Fruit fly (Drosophila melanogaster): Measurements from ENCODE around the gene Adhr.

Adhr gene

DNA sequence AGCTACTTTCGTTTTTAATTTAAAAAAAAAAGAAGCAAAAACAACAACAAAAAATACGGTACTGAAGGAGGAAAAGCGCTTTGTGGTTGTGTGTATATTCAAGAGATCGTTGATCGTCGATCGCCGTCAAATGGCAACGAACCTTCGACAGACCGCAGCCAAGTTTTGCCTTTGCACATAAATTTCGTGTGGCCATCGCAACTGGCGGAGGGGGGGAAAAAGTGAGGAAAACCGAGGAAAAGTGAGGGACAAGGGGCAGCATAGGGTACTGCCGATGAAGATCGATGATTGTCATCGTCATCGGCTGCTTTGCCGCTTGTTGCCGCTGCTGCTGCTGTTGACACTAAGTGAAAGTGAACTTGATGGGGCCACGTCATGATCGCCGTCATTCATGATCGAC, 39.6 kb downstream of the Adhr start:
- TF ChIP-seq CG4617 (GFP tag; optimal IDR thresholded peaks at IDR 0.05; ENCODE audit: borderline replicate concordance) (no peak), H15 (GFP tag; IDR thresholded peaks at IDR 0.05) (0 out of 3 replicates have a peak, but pooled peaks have one; percentile 6), CG9215 (GFP tag; IDR thresholded peaks at IDR 0.05) (no peak), Bteb2 (GFP tag; optimal IDR thresholded peaks at IDR 0.05) (no peak), CG9727 (GFP tag; optimal IDR thresholded peaks at IDR 0.05) (no peak), Xrp1 (GFP tag; IDR thresholded peaks at IDR 0.05) (no peak), ftz-f1 (GFP tag; optimal IDR thresholded peaks at IDR 0.05) (no peak), CG12236 (GFP tag; optimal IDR thresholded peaks at IDR 0.05) (no peak), unpg (GFP tag; optimal IDR thresholded peaks at IDR 0.05) (no peak), Six4 (GFP tag; optimal IDR thresholded peaks at IDR 0.05) (no peak), NK7.1 (GFP tag; optimal IDR thresholded peaks at IDR 0.05) (no peak), pb (GFP tag; optimal IDR thresholded peaks at IDR 0.05) (no peak), CG8089 (GFP tag; optimal IDR thresholded peaks at IDR 0.05) (no peak), ham (GFP tag; IDR thresholded peaks at IDR 0.05) (no peak), onecut (GFP tag; IDR thresholded peaks at IDR 0.05) (no peak), sd (tag; optimal IDR thresholded peaks at IDR 0.05) (no peak), CG14014 (GFP tag; IDR thresholded peaks at IDR 0.05) (no peak), CG11093 (GFP tag; IDR thresholded peaks at IDR 0.05) (no peak), NC2β (GFP tag; optimal IDR thresholded peaks at IDR 0.05) (no peak), CG14667 (GFP tag; IDR thresholded peaks at IDR 0.05) (no peak), Xbp1 (GFP tag; optimal IDR thresholded peaks at IDR 0.05) (peak; percentile 29), chm (GFP tag; IDR thresholded peaks at IDR 0.05) (no peak), Taf1 (GFP tag; IDR thresholded peaks at IDR 0.05) (no peak), CG33557 (GFP tag; optimal IDR thresholded peaks at IDR 0.05) (no peak), peb (GFP tag; IDR thresholded peaks at IDR 0.05) (no peak), Deaf1 (tag; optimal IDR thresholded peaks at IDR 0.05) (no peak), lov (optimal IDR thresholded peaks at IDR 0.05) (no peak), lov (GFP tag; IDR thresholded peaks at IDR 0.05) (0 out of 3 replicates have a peak, but pooled peaks have one; percentile 8), bowl (GFP tag; IDR thresholded peaks at IDR 0.05) (no peak), abd-A (tag; optimal IDR thresholded peaks at IDR 0.05) (no peak), Dbx (GFP tag; IDR thresholded peaks at IDR 0.05) (no peak), ci (GFP tag; IDR thresholded peaks at IDR 0.05) (0 out of 3 replicates have a peak, but pooled peaks have one; percentile 15), CG17328 (GFP tag; IDR thresholded peaks at IDR 0.05) (no peak), CG1647 (GFP tag; optimal IDR thresholded peaks at IDR 0.05) (no peak), pfk (GFP tag; optimal IDR thresholded peaks at IDR 0.05) (no peak), Blimp-1 (GFP tag; optimal IDR thresholded peaks at IDR 0.05) (peak; percentile 79), CG5953 (GFP tag; IDR thresholded peaks at IDR 0.05) (0 out of 2 replicates have a peak, but pooled peaks have one; percentile 28), CG4404 (GFP tag; IDR thresholded peaks at IDR 0.05) (no peak), CG16779 (GFP tag; IDR thresholded peaks at IDR 0.05) (no peak), Drgx (GFP tag; IDR thresholded peaks at IDR 0.05) (no peak), crol (GFP tag; IDR thresholded peaks at IDR 0.05) (peak; percentile 81), gfzf (GFP tag; optimal IDR thresholded peaks at IDR 0.05) (no peak), bsh (GFP tag; optimal IDR thresholded peaks at IDR 0.05) (no peak), Opbp (GFP tag; IDR thresholded peaks at IDR 0.05; ENCODE audit: partially characterized antibody) (no peak), HmgD (GFP tag; optimal IDR thresholded peaks at IDR 0.05) (no peak)
